Fruit fly (Drosophila melanogaster) whole organism, embryonic: Measurements from ENCODE around the gene CG9173.
A peak's percentile ranks its signal among the peaks of the same experiment; 100 is the strongest.

ENCODE experiments used
- Asciz ChIP-seq: fragments of 200-800 bp; sonication (Bioruptor generic); optimal IDR thresholded peaks from 2 replicates; lab custom pipeline; 2017; ENCODE audit warnings: missing biosample characterization, mild to moderate bottlenecking, missing genetic modification characterization, missing genetic modification reagents
- Atf-2 ChIP-seq: fragments of 200-800 bp; sonication (Bioruptor generic); optimal IDR thresholded peaks from 2 replicates; lab custom pipeline; 2016; ENCODE audit warnings: missing biosample characterization, missing genetic modification characterization
- B-H1 ChIP-seq: fragments of 200-800 bp; sonication (Bioruptor generic); IDR thresholded peaks from 3 replicates; pipeline ENCODE4 v1.3.6; 2022; ENCODE audit warnings: missing biosample characterization, missing genetic modification characterization
- C15 ChIP-seq: fragments of 200-800 bp; sonication (Bioruptor generic); IDR thresholded peaks from 3 replicates; pipeline ENCODE4 v1.3.6; 2022; ENCODE audit warnings: missing biosample characterization, missing genetic modification characterization
- CG10321 ChIP-seq: fragments of 200-800 bp; sonication (Bioruptor generic); IDR thresholded peaks from 2 replicates; pipeline ENCODE4 v1.3.6; 2022; ENCODE audit warnings: missing biosample characterization, missing genetic modification characterization
- CG11247 ChIP-seq: fragments of 200-800 bp; sonication (Bioruptor generic); IDR thresholded peaks from 2 replicates; pipeline ENCODE4 v1.3.6; 2022; ENCODE audit warnings: missing biosample characterization, missing genetic modification characterization
- CG12659 ChIP-seq: fragments of 200-800 bp; sonication (Bioruptor generic); optimal IDR thresholded peaks from 3 replicates; lab custom pipeline; 2017; ENCODE audit warnings: mild to moderate bottlenecking, missing biosample characterization, missing genetic modification reagents, missing genetic modification characterization
- CG13296 ChIP-seq: fragments of 200-800 bp; sonication (Bioruptor generic); optimal IDR thresholded peaks from 3 replicates; lab custom pipeline; 2018; ENCODE audit warnings: missing biosample characterization, mild to moderate bottlenecking, missing genetic modification characterization
- CG13775 ChIP-seq: fragments of 200-800 bp; sonication (Bioruptor generic); optimal IDR thresholded peaks from 3 replicates; lab custom pipeline; 2017; ENCODE audit warnings: missing biosample characterization, mild to moderate bottlenecking, missing genetic modification characterization
- CG17385 ChIP-seq: fragments of 200-800 bp; sonication (Bioruptor generic); optimal IDR thresholded peaks from 3 replicates; lab custom pipeline; 2018; ENCODE audit warnings: missing biosample characterization, mild to moderate bottlenecking, missing genetic modification characterization
- CG2129 ChIP-seq: fragments of 200-800 bp; sonication (Bioruptor generic); IDR thresholded peaks from 2 replicates; pipeline ENCODE4 v1.3.6; 2022; ENCODE audit warnings: missing biosample characterization, missing genetic modification characterization; ENCODE audit not compliant: partially characterized antibody
- CG3847 ChIP-seq: fragments of 200-800 bp; sonication (Bioruptor generic); IDR thresholded peaks from 2 replicates; pipeline ENCODE4 v1.3.6; 2022; ENCODE audit warnings: missing biosample characterization, missing genetic modification characterization
- CG3995 ChIP-seq: fragments of 200-800 bp; sonication (Bioruptor generic); optimal IDR thresholded peaks from 3 replicates; lab custom pipeline; 2016; ENCODE audit warnings: missing biosample characterization, missing genetic modification characterization
- CG4404 ChIP-seq: fragments of 200-800 bp; sonication (Bioruptor generic); IDR thresholded peaks from 2 replicates; pipeline ENCODE4 v1.3.6; 2022; ENCODE audit warnings: missing biosample characterization, missing genetic modification characterization
- CG6854 ChIP-seq: fragments of 200-800 bp; sonication (Bioruptor generic); optimal IDR thresholded peaks from 3 replicates; lab custom pipeline; 2017; ENCODE audit warnings: missing biosample characterization, mild to moderate bottlenecking, missing genetic modification characterization
- CG8388 ChIP-seq: fragments of 200-800 bp; sonication (Bioruptor generic); optimal IDR thresholded peaks from 2 replicates; lab custom pipeline; 2019; ENCODE audit warnings: missing biosample characterization, mild to moderate bottlenecking, missing genetic modification characterization, moderate library complexity
- CG9932 ChIP-seq: fragments of 200-800 bp; sonication (Bioruptor generic); IDR thresholded peaks from 2 replicates; pipeline ENCODE4 v1.3.6; 2022; ENCODE audit warnings: missing biosample characterization, missing genetic modification characterization
- CHES-1-like ChIP-seq: fragments of 200-800 bp; sonication (Bioruptor generic); optimal IDR thresholded peaks from 2 replicates; lab custom pipeline; 2016; ENCODE audit warnings: missing biosample characterization, missing genetic modification characterization
- CrebB ChIP-seq: fragments of 200-800 bp; sonication (Bioruptor generic); optimal IDR thresholded peaks from 3 replicates; lab custom pipeline; 2018; ENCODE audit warnings: missing biosample characterization, mild to moderate bottlenecking, missing genetic modification characterization
- D ChIP-seq, 2 experiments: fragments of 200-800 bp in 1 of 2; fragments of >200 bp in 1 of 2; sonication (Bioruptor generic) in 1 of 2; optimal IDR thresholded peaks; 2 replicates in 1 of 2; 3 replicates in 1 of 2; lab custom pipeline; 2017; ENCODE audit warnings: mild to moderate bottlenecking in 1 of 2, missing biosample characterization in 1 of 2, missing genetic modification characterization in 1 of 2, missing genetic modification reagents in 1 of 2
- D19A ChIP-seq: fragments of 200-800 bp; optimal IDR thresholded peaks from 3 replicates; lab custom pipeline; 2019; ENCODE audit warnings: missing biosample characterization, mild to moderate bottlenecking, missing genetic modification characterization, moderate library complexity
- HmgZ ChIP-seq: fragments of 200-800 bp; sonication (Bioruptor generic); optimal IDR thresholded peaks from 2 replicates; lab custom pipeline; 2018; ENCODE audit warnings: missing biosample characterization, mild to moderate bottlenecking, missing genetic modification characterization
- Hr39 ChIP-seq: fragments of >200 bp; optimal IDR thresholded peaks from 2 replicates; lab custom pipeline; 2017
- MTF-1 ChIP-seq: fragments of 200-800 bp; sonication (Bioruptor generic); optimal IDR thresholded peaks from 2 replicates; lab custom pipeline; 2018; ENCODE audit warnings: missing biosample characterization, mild to moderate bottlenecking, missing genetic modification characterization, borderline replicate concordance
- Max ChIP-seq: fragments of 200-800 bp; sonication (Bioruptor generic); optimal IDR thresholded peaks from 2 replicates; lab custom pipeline; 2016; ENCODE audit warnings: missing biosample characterization, mild to moderate bottlenecking, missing genetic modification characterization
- NC2β ChIP-seq: fragments of 200-800 bp; sonication (Bioruptor generic); optimal IDR thresholded peaks from 2 replicates; lab custom pipeline; 2016; ENCODE audit warnings: missing biosample characterization, missing genetic modification characterization
- Rfx ChIP-seq: fragments of 200-800 bp; sonication (Bioruptor generic); IDR thresholded peaks from 2 replicates; pipeline ENCODE4 v1.3.6; 2022; ENCODE audit warnings: missing biosample characterization, missing genetic modification characterization
- Spps ChIP-seq: fragments of 200-800 bp; sonication (Bioruptor generic); optimal IDR thresholded peaks from 2 replicates; lab custom pipeline; 2018; ENCODE audit warnings: missing biosample characterization, mild to moderate bottlenecking, missing genetic modification characterization
- Sry-β ChIP-seq: fragments of 200-800 bp; sonication (Bioruptor generic); optimal IDR thresholded peaks from 2 replicates; lab custom pipeline; 2018; ENCODE audit warnings: missing biosample characterization, mild to moderate bottlenecking, missing genetic modification characterization, moderate library complexity
- Ssrp ChIP-seq: fragments of 200-800 bp; sonication (Bioruptor generic); optimal IDR thresholded peaks from 2 replicates; lab custom pipeline; 2018; ENCODE audit warnings: missing biosample characterization, mild to moderate bottlenecking, missing genetic modification characterization, moderate library complexity
- btn ChIP-seq: fragments of 200-800 bp; sonication (Bioruptor generic); optimal IDR thresholded peaks from 2 replicates; lab custom pipeline; 2016; ENCODE audit warnings: missing biosample characterization, missing genetic modification characterization
- cas ChIP-seq: fragments of 200-800 bp; sonication (Bioruptor generic); IDR thresholded peaks from 2 replicates; pipeline ENCODE4 v1.3.6; 2022; ENCODE audit warnings: missing biosample characterization, missing genetic modification characterization
- cato ChIP-seq: fragments of 200-800 bp; sonication (Bioruptor generic); optimal IDR thresholded peaks from 2 replicates; lab custom pipeline; 2016; ENCODE audit warnings: missing biosample characterization, missing genetic modification characterization, borderline replicate concordance
- ci ChIP-seq: fragments of 200-800 bp; sonication (Bioruptor generic); IDR thresholded peaks from 3 replicates; pipeline ENCODE4 v1.3.6; 2022; ENCODE audit warnings: missing biosample characterization, missing genetic modification characterization
- emc ChIP-seq: fragments of 200-800 bp; sonication (Bioruptor generic); optimal IDR thresholded peaks from 2 replicates; lab custom pipeline; 2016; ENCODE audit warnings: missing biosample characterization, missing genetic modification characterization
- eyg ChIP-seq: fragments of 200-800 bp; sonication (Bioruptor generic); optimal IDR thresholded peaks from 3 replicates; lab custom pipeline; 2016; ENCODE audit warnings: missing biosample characterization, missing genetic modification characterization
- fd96Cb ChIP-seq: fragments of 200-800 bp; sonication (Bioruptor generic); optimal IDR thresholded peaks from 2 replicates; lab custom pipeline; 2018; ENCODE audit warnings: missing biosample characterization, mild to moderate bottlenecking, missing genetic modification characterization, moderate library complexity
- gsb ChIP-seq: fragments of 200-800 bp; sonication (Bioruptor generic); IDR thresholded peaks from 2 replicates; pipeline ENCODE4 v1.3.6; 2022; ENCODE audit warnings: missing biosample characterization, missing genetic modification characterization
- insv ChIP-seq, 2 experiments: fragments of 200-800 bp; sonication (Bioruptor generic); optimal IDR thresholded peaks; 3 replicates each; lab custom pipeline; 2016 to 2018; ENCODE audit warnings: missing biosample characterization in 2 of 2, missing genetic modification characterization in 2 of 2
- jigr1 ChIP-seq: fragments of 200-800 bp; sonication (Bioruptor generic); IDR thresholded peaks from 3 replicates; pipeline ENCODE4 v1.3.6; 2022; ENCODE audit warnings: missing biosample characterization, missing genetic modification characterization
- onecut ChIP-seq: fragments of 200-800 bp; sonication (Bioruptor generic); IDR thresholded peaks from 2 replicates; pipeline ENCODE4 v1.3.6; 2022; ENCODE audit warnings: missing biosample characterization, missing genetic modification characterization
- pan ChIP-seq, 4 experiments: fragments of >200 bp in 3 of 4; fragments of 200-800 bp in 1 of 4; sonication (Bioruptor generic) in 1 of 4; optimal IDR thresholded peaks in 3 of 4; IDR thresholded peaks in 1 of 4; 2 replicates each; pipeline versions ENCODE4 v1.3.6 to Lab custom; 2017 to 2022; ENCODE audit warnings: missing biosample characterization in 2 of 4, missing genetic modification characterization in 2 of 4, mixed read lengths in 1 of 4
- pnt ChIP-seq: fragments of 200-800 bp; sonication (Bioruptor generic); optimal IDR thresholded peaks from 3 replicates; lab custom pipeline; 2016; ENCODE audit warnings: missing biosample characterization, missing genetic modification characterization
- pzg ChIP-seq: fragments of 200-800 bp; sonication (Bioruptor generic); optimal IDR thresholded peaks from 3 replicates; lab custom pipeline; 2018; ENCODE audit warnings: missing biosample characterization, mild to moderate bottlenecking, missing genetic modification characterization, moderate library complexity
- ranshi ChIP-seq: fragments of 200-800 bp; sonication (Bioruptor generic); IDR thresholded peaks from 2 replicates; pipeline ENCODE4 v1.3.6; 2022; ENCODE audit warnings: missing biosample characterization, missing genetic modification characterization
- repo ChIP-seq: fragments of 200-800 bp; sonication (Bioruptor generic); optimal IDR thresholded peaks from 2 replicates; lab custom pipeline; 2016; ENCODE audit warnings: missing biosample characterization, missing genetic modification characterization
- run ChIP-seq: fragments of 200-800 bp; sonication (Bioruptor generic); optimal IDR thresholded peaks from 3 replicates; lab custom pipeline; 2018; ENCODE audit warnings: missing biosample characterization, mild to moderate bottlenecking, missing genetic modification characterization
- schlank ChIP-seq: fragments of 200-800 bp; sonication (Bioruptor generic); optimal IDR thresholded peaks from 2 replicates; lab custom pipeline; 2018; ENCODE audit warnings: missing biosample characterization, mild to moderate bottlenecking, missing genetic modification characterization
- sob ChIP-seq: fragments of 200-800 bp; sonication (Bioruptor generic); IDR thresholded peaks from 2 replicates; pipeline ENCODE4 v1.3.6; 2022; ENCODE audit warnings: missing biosample characterization, missing genetic modification characterization
- sug ChIP-seq: fragments of 200-800 bp; optimal IDR thresholded peaks from 2 replicates; lab custom pipeline; 2019; ENCODE audit warnings: missing biosample characterization, mild to moderate bottlenecking, missing genetic modification characterization, moderate library complexity
- zfh2 ChIP-seq: fragments of 200-800 bp; sonication (Bioruptor generic); optimal IDR thresholded peaks from 2 replicates; lab custom pipeline; 2016; ENCODE audit warnings: missing biosample characterization, missing genetic modification characterization

The CG9173 gene

dm6 chr3L:1414032-1414431 is 9.2 kb downstream of the CG9173 start (continued):
- TF ChIP-seq NC2β (peak; percentile 64), insv (GFP tag; optimal IDR thresholded peaks at IDR 0.05; lab: Kevin White, UChicago) (no peak), CG4404 (GFP tag; lab: Robert Waterston, UW) (peak; percentile 85), cato (GFP tag; lab: Kevin White, UChicago) (no peak), onecut (GFP tag; lab: Robert Waterston, UW) (no peak), zfh2 (no peak), C15 (GFP tag; lab: Robert Waterston, UW) (0 out of 3 replicates have a peak, but pooled peaks have one; percentile 18), Hr39 (lab: Kevin White, UChicago) (no peak), CG6854 (no peak), Max (GFP tag; lab: Kevin White, UChicago) (no peak), MTF-1 (GFP tag; lab: Kevin White, UChicago) (no peak), Ssrp (peak; percentile 39), cas (no peak), CG11247 (GFP tag; lab: Robert Waterston, UW) (peak; percentile 44; the same call in 1 of the 2 replicates), CHES-1-like (GFP tag; lab: Kevin White, UChicago) (peak; percentile 13), eyg (no peak), Atf-2 (GFP tag; lab: Kevin White, UChicago) (peak; percentile 28), run (no peak), emc (no peak), CG2129 (GFP tag; lab: Robert Waterston, UW) (no peak), Sry-β (GFP tag; lab: Kevin White, UChicago) (peak; percentile 78), CG8388 (GFP tag; lab: Kevin White, UChicago) (peak; percentile 32), CG9932 (GFP tag; lab: Robert Waterston, UW) (no peak), CG13775 (GFP tag; lab: Kevin White, UChicago) (peak; percentile 36), schlank (no peak), btn (GFP tag; lab: Kevin White, UChicago) (no peak), CrebB (tag; lab: Kevin White, UChicago) (no peak), Rfx (GFP tag; lab: Robert Waterston, UW) (0 out of 2 replicates have a peak, but pooled peaks have one; percentile 23), pzg (GFP tag; lab: Kevin White, UChicago) (no peak), Asciz (GFP tag; lab: Kevin White, UChicago) (peak; percentile 20), CG3995 (GFP tag; lab: Kevin White, UChicago) (no peak), CG17385 (peak; percentile 14), Spps (tag; lab: Kevin White, UChicago) (no peak), pan (optimal IDR thresholded peaks at IDR 0.05; lab: Kevin White, UChicago) (no peak), pan (GFP tag; optimal IDR thresholded peaks at IDR 0.05 in 1 of 2, IDR thresholded peaks at IDR 0.05 in 1 of 2) (peak in 1 of 2 experiments; percentile 27), CG12659 (GFP tag; lab: Kevin White, UChicago) (no peak), CG13296 (GFP tag; lab: Kevin White, UChicago) (no peak), D (optimal IDR thresholded peaks at IDR 0.05; lab: Kevin White, UChicago) (no peak), D (GFP tag; optimal IDR thresholded peaks at IDR 0.05; lab: Kevin White, UChicago) (no peak), repo (GFP tag; lab: Kevin White, UChicago) (no peak), D19A (tag; lab: Kevin White, UChicago) (no peak), sob (GFP tag; lab: Robert Waterston, UW) (peak; percentile 43; the same call in 1 of the 2 replicates), ranshi (no peak), CG3847 (GFP tag; lab: Robert Waterston, UW) (no peak), fd96Cb (no peak), gsb (0 out of 2 replicates have a peak, but pooled peaks have one; percentile 18), CG10321 (GFP tag; lab: Robert Waterston, UW) (no peak), ci (peak; percentile 84), pnt (GFP tag; lab: Kevin White, UChicago) (peak; percentile 43), jigr1 (no peak), HmgZ (tag; lab: Kevin White, UChicago) (no peak), B-H1 (GFP tag; lab: Robert Waterston, UW) (no peak), sug (tag; lab: Kevin White, UChicago) (no peak)
